Fruit fly (Drosophila melanogaster) whole organism, embryonic: ENCODE data around the gene CG17029.

Experiments used
- BEAF-32 ChIP-seq: fragments of 200-800 bp; sonication (Bioruptor generic); optimal IDR thresholded peaks from 3 replicates; lab custom pipeline; 2017; ENCODE audit warnings: missing biosample characterization, missing genetic modification characterization, mild to moderate bottlenecking, moderate library complexity, missing genetic modification reagents
- Bdp1 ChIP-seq: fragments of 200-800 bp; sonication (Bioruptor generic); optimal IDR thresholded peaks from 3 replicates; lab custom pipeline; 2016; ENCODE audit warnings: missing biosample characterization, missing genetic modification characterization
- Blimp-1 ChIP-seq: fragments of 200-800 bp; sonication (Bioruptor generic); optimal IDR thresholded peaks from 3 replicates; lab custom pipeline; 2018; ENCODE audit warnings: missing biosample characterization, missing genetic modification characterization, mild to moderate bottlenecking, moderate library complexity, missing genetic modification reagents
- CG1233 ChIP-seq: fragments of 200-800 bp; sonication (Bioruptor generic); optimal IDR thresholded peaks from 4 replicates; lab custom pipeline; 2018; ENCODE audit warnings: missing biosample characterization, mild to moderate bottlenecking, missing genetic modification characterization
- CG12391 ChIP-seq: fragments of 200-800 bp; sonication (Bioruptor generic); optimal IDR thresholded peaks from 3 replicates; lab custom pipeline; 2018; ENCODE audit warnings: missing biosample characterization, mild to moderate bottlenecking, missing genetic modification characterization, moderate library complexity
- CG1602 ChIP-seq: fragments of 200-800 bp; sonication (Bioruptor generic); optimal IDR thresholded peaks from 3 replicates; lab custom pipeline; 2016; ENCODE audit warnings: missing biosample characterization, missing genetic modification characterization
- CG17359 ChIP-seq: fragments of 200-800 bp; sonication (Bioruptor generic); optimal IDR thresholded peaks from 3 replicates; lab custom pipeline; 2018; ENCODE audit warnings: missing biosample characterization, mild to moderate bottlenecking, missing genetic modification characterization, moderate library complexity
- CG17385 ChIP-seq: fragments of 200-800 bp; sonication (Bioruptor generic); optimal IDR thresholded peaks from 3 replicates; lab custom pipeline; 2018; ENCODE audit warnings: missing biosample characterization, mild to moderate bottlenecking, missing genetic modification characterization
- CG17568 ChIP-seq: fragments of 200-800 bp; sonication (Bioruptor generic); optimal IDR thresholded peaks from 2 replicates; lab custom pipeline; 2018; ENCODE audit warnings: missing biosample characterization, mild to moderate bottlenecking, missing genetic modification characterization, moderate library complexity
- CG18262 ChIP-seq: fragments of 200-800 bp; optimal IDR thresholded peaks from 3 replicates; lab custom pipeline; 2019; ENCODE audit warnings: missing biosample characterization, mild to moderate bottlenecking, missing genetic modification characterization, moderate library complexity
- CG2712 ChIP-seq: fragments of 200-800 bp; optimal IDR thresholded peaks from 3 replicates; lab custom pipeline; 2019; ENCODE audit warnings: missing biosample characterization, mild to moderate bottlenecking, missing genetic modification characterization, moderate library complexity
- CG30403 ChIP-seq: fragments of 200-800 bp; sonication (Bioruptor generic); optimal IDR thresholded peaks from 3 replicates; lab custom pipeline; 2016; ENCODE audit warnings: missing biosample characterization, missing genetic modification characterization
- CG3995 ChIP-seq: fragments of 200-800 bp; sonication (Bioruptor generic); optimal IDR thresholded peaks from 3 replicates; lab custom pipeline; 2016; ENCODE audit warnings: missing biosample characterization, missing genetic modification characterization
- CG5953 ChIP-seq: fragments of 200-800 bp; sonication (Bioruptor generic); IDR thresholded peaks from 2 replicates; pipeline ENCODE4 v1.3.6; 2022; ENCODE audit warnings: missing biosample characterization, missing genetic modification characterization
- CG6175 ChIP-seq: fragments of 200-800 bp; sonication (Bioruptor generic); IDR thresholded peaks from 3 replicates; pipeline ENCODE4 v1.3.6; 2022; ENCODE audit warnings: missing biosample characterization, missing genetic modification characterization
- CG7372 ChIP-seq: fragments of 200-800 bp; sonication (Bioruptor generic); IDR thresholded peaks from 2 replicates; pipeline ENCODE4 v1.3.6; 2022; ENCODE audit warnings: missing biosample characterization, missing genetic modification characterization
- CG7786 ChIP-seq: fragments of 200-800 bp; sonication (Bioruptor generic); optimal IDR thresholded peaks from 2 replicates; lab custom pipeline; 2016; ENCODE audit warnings: missing biosample characterization, missing genetic modification characterization
- CG9817 ChIP-seq: fragments of 200-800 bp; sonication (Bioruptor generic); optimal IDR thresholded peaks from 2 replicates; lab custom pipeline; 2018; ENCODE audit warnings: missing biosample characterization, mild to moderate bottlenecking, missing genetic modification characterization, moderate library complexity
- D ChIP-seq, 2 experiments: fragments of 200-800 bp in 1 of 2; fragments of >200 bp in 1 of 2; sonication (Bioruptor generic) in 1 of 2; optimal IDR thresholded peaks; 2 replicates in 1 of 2; 3 replicates in 1 of 2; lab custom pipeline; 2017; ENCODE audit warnings: mild to moderate bottlenecking in 1 of 2, missing biosample characterization in 1 of 2, missing genetic modification characterization in 1 of 2, missing genetic modification reagents in 1 of 2
- Fer2 ChIP-seq: fragments of 200-800 bp; sonication (Bioruptor generic); optimal IDR thresholded peaks from 2 replicates; lab custom pipeline; 2018; ENCODE audit warnings: missing biosample characterization, mild to moderate bottlenecking, missing genetic modification characterization, moderate library complexity
- HLH54F ChIP-seq: fragments of 200-800 bp; sonication (Bioruptor generic); optimal IDR thresholded peaks from 3 replicates; lab custom pipeline; 2016; ENCODE audit warnings: missing biosample characterization, missing genetic modification characterization
- HmgZ ChIP-seq: fragments of 200-800 bp; sonication (Bioruptor generic); optimal IDR thresholded peaks from 2 replicates; lab custom pipeline; 2018; ENCODE audit warnings: missing biosample characterization, mild to moderate bottlenecking, missing genetic modification characterization
- Hr3 ChIP-seq: fragments of 200-800 bp; sonication (Bioruptor generic); optimal IDR thresholded peaks from 3 replicates; lab custom pipeline; 2016; ENCODE audit warnings: missing biosample characterization, missing genetic modification characterization
- Hr51 ChIP-seq, 2 experiments: fragments of 200-800 bp; sonication (Bioruptor generic); optimal IDR thresholded peaks; 2 replicates in 1 of 2; 3 replicates in 1 of 2; lab custom pipeline; 2016 to 2018; ENCODE audit warnings: missing biosample characterization in 2 of 2, missing genetic modification characterization in 2 of 2, mild to moderate bottlenecking in 1 of 2, moderate library complexity in 1 of 2
- Lhr ChIP-seq: fragments of 200-800 bp; sonication (Bioruptor generic); optimal IDR thresholded peaks from 3 replicates; lab custom pipeline; 2017; ENCODE audit warnings: mild to moderate bottlenecking, missing biosample characterization, missing genetic modification reagents, missing genetic modification characterization
- Lpt ChIP-seq: fragments of >200 bp; optimal IDR thresholded peaks from 2 replicates; lab custom pipeline; 2018; ENCODE audit warnings: missing biosample characterization, missing genetic modification characterization
- Med ChIP-seq: fragments of 200-800 bp; sonication (Bioruptor generic); peaks from one replicate; lab custom pipeline; 2016; ENCODE audit warnings: missing biosample characterization, missing genetic modification characterization, mild to moderate bottlenecking, inconsistent platforms, moderate library complexity
- Nf-YA ChIP-seq: fragments of 200-800 bp; sonication (Bioruptor generic); IDR thresholded peaks from 2 replicates; pipeline ENCODE4 v1.3.6; 2022; ENCODE audit warnings: missing biosample characterization, missing genetic modification characterization
- Nf-YC ChIP-seq: fragments of 200-800 bp; optimal IDR thresholded peaks from 3 replicates; lab custom pipeline; 2019; ENCODE audit warnings: missing biosample characterization, mild to moderate bottlenecking, missing genetic modification characterization, moderate library complexity
- Sox102F ChIP-seq: fragments of 200-800 bp; sonication (Bioruptor generic); optimal IDR thresholded peaks from 2 replicates; lab custom pipeline; 2018; ENCODE audit warnings: missing biosample characterization, mild to moderate bottlenecking, missing genetic modification characterization, moderate library complexity
- Xbp1 ChIP-seq: fragments of 200-800 bp; sonication (Bioruptor generic); optimal IDR thresholded peaks from 3 replicates; lab custom pipeline; 2016; ENCODE audit warnings: missing biosample characterization, mild to moderate bottlenecking, missing genetic modification characterization
- cato ChIP-seq: fragments of 200-800 bp; sonication (Bioruptor generic); optimal IDR thresholded peaks from 2 replicates; lab custom pipeline; 2016; ENCODE audit warnings: missing biosample characterization, missing genetic modification characterization, borderline replicate concordance
- chm ChIP-seq: fragments of 200-800 bp; sonication (Bioruptor generic); IDR thresholded peaks from 2 replicates; pipeline ENCODE4 v1.3.6; 2022; ENCODE audit warnings: missing biosample characterization, missing genetic modification characterization
- chn ChIP-seq: fragments of 200-800 bp; sonication (Bioruptor generic); optimal IDR thresholded peaks from 2 replicates; lab custom pipeline; 2016; ENCODE audit warnings: missing biosample characterization, missing genetic modification characterization
- cwo ChIP-seq: fragments of 200-800 bp; sonication (Bioruptor generic); optimal IDR thresholded peaks from 3 replicates; lab custom pipeline; 2017; ENCODE audit warnings: missing biosample characterization, missing genetic modification characterization, mild to moderate bottlenecking, moderate library complexity, missing genetic modification reagents
- gem ChIP-seq: fragments of 200-800 bp; sonication (Bioruptor generic); optimal IDR thresholded peaks from 2 replicates; lab custom pipeline; 2019; ENCODE audit warnings: missing biosample characterization, mild to moderate bottlenecking, missing genetic modification characterization, moderate library complexity
- gsb-n ChIP-seq: fragments of 200-800 bp; sonication (Bioruptor generic); optimal IDR thresholded peaks from 3 replicates; lab custom pipeline; 2018; ENCODE audit warnings: missing biosample characterization, mild to moderate bottlenecking, missing genetic modification characterization
- hth ChIP-seq: fragments of >200 bp; optimal IDR thresholded peaks from 2 replicates; lab custom pipeline; 2017; ENCODE audit warnings: inconsistent platforms
- jumu ChIP-seq: fragments of 200-800 bp; sonication (Bioruptor generic); optimal IDR thresholded peaks from 3 replicates; lab custom pipeline; 2016; ENCODE audit warnings: missing biosample characterization, missing genetic modification characterization
- nom ChIP-seq: fragments of 200-800 bp; sonication (Bioruptor generic); optimal IDR thresholded peaks from 2 replicates; lab custom pipeline; 2017; ENCODE audit warnings: missing biosample characterization, missing genetic modification characterization, mild to moderate bottlenecking, moderate library complexity, missing genetic modification reagents
- psq ChIP-seq: fragments of 200-800 bp; sonication (Bioruptor generic); optimal IDR thresholded peaks from 2 replicates; lab custom pipeline; 2017; ENCODE audit warnings: missing biosample characterization, missing genetic modification characterization
- rib ChIP-seq: fragments of 200-800 bp; sonication (Bioruptor generic); IDR thresholded peaks from 2 replicates; pipeline ENCODE4 v1.3.6; 2022; ENCODE audit warnings: missing biosample characterization, missing genetic modification characterization
- row ChIP-seq: fragments of 200-800 bp; sonication (Bioruptor generic); IDR thresholded peaks from 3 replicates; pipeline ENCODE4 v1.3.6; 2022; ENCODE audit warnings: missing biosample characterization, missing genetic modification characterization
- sisA ChIP-seq: fragments of 200-800 bp; sonication (Bioruptor generic); IDR thresholded peaks from 2 replicates; pipeline ENCODE4 v1.3.6; 2022; ENCODE audit warnings: missing biosample characterization, missing genetic modification characterization
- slbo ChIP-seq: fragments of 200-800 bp; sonication (Bioruptor generic); IDR thresholded peaks from 2 replicates; pipeline ENCODE4 v1.3.6; 2022; ENCODE audit warnings: missing biosample characterization, missing genetic modification characterization
- slp2 ChIP-seq: fragments of 200-800 bp; sonication (Bioruptor generic); optimal IDR thresholded peaks from 2 replicates; lab custom pipeline; 2016; ENCODE audit warnings: missing biosample characterization, missing genetic modification characterization
- twi ChIP-seq: fragments of 200-800 bp; optimal IDR thresholded peaks from 2 replicates; lab custom pipeline; 2019; ENCODE audit warnings: missing biosample characterization, mild to moderate bottlenecking, missing genetic modification characterization, moderate library complexity
- zen ChIP-seq: fragments of 200-800 bp; sonication (Bioruptor generic); optimal IDR thresholded peaks from 3 replicates; lab custom pipeline; 2018; ENCODE audit warnings: missing biosample characterization, mild to moderate bottlenecking, missing genetic modification characterization, moderate library complexity

CG17029 gene

DNA sequence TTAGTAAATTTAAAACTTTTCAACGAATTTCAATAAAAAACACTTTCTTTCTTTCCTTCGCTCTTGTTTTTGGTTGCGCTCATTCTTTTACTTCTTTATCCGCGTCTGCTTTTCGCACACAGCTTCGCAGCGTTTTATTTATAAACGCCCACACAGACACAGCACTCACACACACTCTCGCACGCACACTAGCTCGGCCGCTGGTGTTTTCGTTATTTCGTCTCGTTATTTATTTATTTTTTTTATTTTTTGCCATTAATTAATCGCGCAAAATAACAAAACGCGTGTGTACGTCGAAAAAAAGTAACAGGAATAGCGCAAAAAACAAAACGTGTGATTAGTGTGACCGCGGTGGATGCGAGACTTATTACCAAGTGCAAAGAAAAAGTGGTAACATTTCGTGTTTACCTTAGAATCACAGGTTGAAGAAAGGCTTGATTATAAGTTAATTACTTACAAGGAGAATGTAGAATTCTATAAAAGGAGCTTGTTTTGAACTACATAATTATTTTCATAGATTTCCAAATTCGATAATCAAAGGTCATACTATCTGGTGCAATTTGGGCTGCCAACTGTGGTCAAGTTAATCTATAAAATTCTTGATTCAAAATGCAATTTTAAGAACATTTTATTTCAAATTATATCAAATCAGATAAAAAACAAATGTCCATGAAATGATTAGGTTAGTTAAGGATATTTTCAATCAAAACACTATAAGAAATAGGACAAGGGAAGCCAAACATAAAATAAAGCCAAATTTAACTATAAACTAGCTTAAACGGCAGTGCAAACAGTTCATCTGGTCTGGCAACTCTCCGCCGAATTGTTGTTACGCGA, 27.9 kb downstream of the CG17029 start, which contains the start of the genes hzg and mRpS31 (continued):
- peak; percentile 67 for TF ChIP-seq CG9817 (tag; lab: Kevin White, UChicago)
- TF ChIP-seq CG6175 (GFP tag; lab: Robert Waterston, UW): no peak
- peak; percentile 47 for TF ChIP-seq HmgZ (tag; lab: Kevin White, UChicago)
- peak; percentile 46 for TF ChIP-seq CG3995 (GFP tag; lab: Kevin White, UChicago)
- peak; percentile 65 for TF ChIP-seq slbo (GFP tag; lab: Robert Waterston, UW)
- no peak for TF ChIP-seq CG17359 (tag; lab: Kevin White, UChicago)
- peak; percentile 56 for TF ChIP-seq Nf-YC
- peak; percentile 81 for TF ChIP-seq CG12391 (tag; lab: Kevin White, UChicago)
- TF ChIP-seq row (GFP tag; lab: Robert Waterston, UW): peak; percentile 88
- TF ChIP-seq twi (tag; lab: Kevin White, UChicago): peak; percentile 28
- peak; percentile 26 for TF ChIP-seq CG17385 (GFP tag; lab: Kevin White, UChicago)
- TF ChIP-seq chn (GFP tag; lab: Kevin White, UChicago): peak; percentile 46
- TF ChIP-seq Nf-YA: 0 out of 2 replicates have a peak, but pooled peaks have one; percentile 7
- no peak for TF ChIP-seq CG5953 (GFP tag; lab: Robert Waterston, UW)
- peak; percentile 74 for TF ChIP-seq CG30403 (GFP tag; lab: Kevin White, UChicago)
- no peak for TF ChIP-seq D (optimal IDR thresholded peaks at IDR 0.05; lab: Kevin White, UChicago)
- TF ChIP-seq D (GFP tag; optimal IDR thresholded peaks at IDR 0.05; lab: Kevin White, UChicago): peak; percentile 26
- TF ChIP-seq HLH54F (GFP tag; lab: Kevin White, UChicago): peak; percentile 45
- peak; percentile 69 for TF ChIP-seq rib (GFP tag; lab: Robert Waterston, UW)
- TF ChIP-seq psq (GFP tag; lab: Kevin White, UChicago): peak; percentile 74
- TF ChIP-seq sisA (GFP tag; lab: Robert Waterston, UW): peak; percentile 17; the same call in 1 of the 2 replicates
- TF ChIP-seq slp2 (GFP tag; lab: Kevin White, UChicago): peak; percentile 5
- peak; percentile 87 for TF ChIP-seq Med
- TF ChIP-seq Lhr (GFP tag; lab: Kevin White, UChicago): peak; percentile 55
- TF ChIP-seq Hr51 (GFP tag; optimal IDR thresholded peaks at IDR 0.05; lab: Kevin White, UChicago): peak in 1 of 2 experiments; percentile 57
- TF ChIP-seq Fer2 (tag; lab: Kevin White, UChicago): peak; percentile 20
- TF ChIP-seq cato: no peak
- TF ChIP-seq cwo (GFP tag; lab: Kevin White, UChicago): no peak
- no peak for TF ChIP-seq Lpt (GFP tag; lab: Kevin White, UChicago)
- peak; percentile 45 for TF ChIP-seq CG1233 (GFP tag; lab: Kevin White, UChicago)
- peak; percentile 54 for TF ChIP-seq Xbp1 (GFP tag; lab: Kevin White, UChicago)
- peak; percentile 56 for TF ChIP-seq CG7786 (GFP tag; lab: Kevin White, UChicago)
- peak; percentile 51 for TF ChIP-seq BEAF-32 (GFP tag; lab: Kevin White, UChicago)
- peak; percentile 8; the same call in 1 of the 2 replicates for TF ChIP-seq chm
- no peak for TF ChIP-seq hth (lab: Kevin White, UChicago)
- TF ChIP-seq Blimp-1: peak; percentile 65
- TF ChIP-seq CG2712: peak; percentile 74
- peak; percentile 58 for TF ChIP-seq Sox102F
- TF ChIP-seq gsb-n (tag; lab: Kevin White, UChicago): peak; percentile 20
- peak; percentile 77 for TF ChIP-seq gem (tag; lab: Kevin White, UChicago)
- peak; percentile 54 for TF ChIP-seq CG1602 (GFP tag; lab: Kevin White, UChicago)
- TF ChIP-seq jumu (GFP tag; lab: Kevin White, UChicago): peak; percentile 41
- TF ChIP-seq Bdp1: peak; percentile 26
- TF ChIP-seq nom: peak; percentile 88
- peak; percentile 58 for TF ChIP-seq CG17568 (GFP tag; lab: Kevin White, UChicago)
- TF ChIP-seq Hr3 (GFP tag; lab: Kevin White, UChicago): peak; percentile 57
- TF ChIP-seq zen (tag; lab: Kevin White, UChicago): peak; percentile 39
- peak; percentile 66 for TF ChIP-seq CG18262 (tag; lab: Kevin White, UChicago)
- peak; percentile 66; the same call in 1 of the 2 replicates for TF ChIP-seq CG7372 (GFP tag; lab: Robert Waterston, UW)
